Fruit fly (Drosophila melanogaster) whole organism, wandering third instar larva: ENCODE data around the gene Cypl.

Source experiments
- CrebA ChIP-seq: fragments of 200-800 bp; sonication (Bioruptor generic); optimal IDR thresholded peaks from 2 replicates; lab custom pipeline; 2016; ENCODE audit warnings: missing biosample characterization, mild to moderate bottlenecking, missing genetic modification characterization, borderline replicate concordance
- Dif ChIP-seq: fragments of 200-275, 200-300 bp; sonication (Bioruptor generic); optimal IDR thresholded peaks from 2 replicates; lab custom pipeline; 2018; ENCODE audit warnings: missing biosample characterization, missing genetic modification characterization; ENCODE audit not compliant: partially characterized antibody
- GATAd ChIP-seq: sonication (Bioruptor generic); optimal IDR thresholded peaks from 2 replicates; lab custom pipeline; 2016; ENCODE audit warnings: missing biosample characterization, missing genetic modification characterization
- Myc ChIP-seq: fragments of >200 bp; optimal IDR thresholded peaks from 2 replicates; lab custom pipeline; 2017
- dl ChIP-seq, 2 experiments: fragments of 175-275, 200-275 bp in 1 of 2; fragments of 200-275 bp in 1 of 2; sonication (Bioruptor generic); optimal IDR thresholded peaks; lab custom pipeline; 2018; ENCODE audit warnings: mild to moderate bottlenecking in 2 of 2, missing biosample characterization in 2 of 2, missing genetic modification characterization in 2 of 2, moderate library complexity in 2 of 2; ENCODE audit not compliant: partially characterized antibody in 2 of 2, insufficient read depth in 1 of 2
- dmrt93B ChIP-seq: fragments of 200-800 bp; sonication (Bioruptor generic); optimal IDR thresholded peaks from 2 replicates; lab custom pipeline; 2018; ENCODE audit warnings: missing biosample characterization, mild to moderate bottlenecking, missing genetic modification characterization
- lola ChIP-seq: fragments of >200 bp; optimal IDR thresholded peaks from 2 replicates; lab custom pipeline; 2017; ENCODE audit warnings: missing biosample characterization, missing genetic modification characterization
- pan ChIP-seq: fragments of >200 bp; optimal IDR thresholded peaks from 2 replicates; lab custom pipeline; 2017

dm6 chr3L:552446-552845 is 9.7 kb upstream of the Cypl start:
- TF ChIP-seq pan (no peak), GATAd (no peak), dmrt93B (no peak), Myc (lab: Kevin White, UChicago) (no peak), CrebA (no peak), lola (GFP tag; lab: Kevin White, UChicago) (no peak), Dif (GFP tag; lab: Kevin White, UChicago) (no peak), dl (GFP tag; optimal IDR thresholded peaks at IDR 0.05; lab: Kevin White, UChicago; ENCODE audit: insufficient read depth in 1 of 2, partially characterized antibody in 2 of 2) (no peak)
